Worm (Caenorhabditis elegans): ENCODE data around the gene C42C1.8.
A peak's percentile ranks its signal among the peaks of the same experiment; 100 is the strongest.

C42C1.8 gene

DNA sequence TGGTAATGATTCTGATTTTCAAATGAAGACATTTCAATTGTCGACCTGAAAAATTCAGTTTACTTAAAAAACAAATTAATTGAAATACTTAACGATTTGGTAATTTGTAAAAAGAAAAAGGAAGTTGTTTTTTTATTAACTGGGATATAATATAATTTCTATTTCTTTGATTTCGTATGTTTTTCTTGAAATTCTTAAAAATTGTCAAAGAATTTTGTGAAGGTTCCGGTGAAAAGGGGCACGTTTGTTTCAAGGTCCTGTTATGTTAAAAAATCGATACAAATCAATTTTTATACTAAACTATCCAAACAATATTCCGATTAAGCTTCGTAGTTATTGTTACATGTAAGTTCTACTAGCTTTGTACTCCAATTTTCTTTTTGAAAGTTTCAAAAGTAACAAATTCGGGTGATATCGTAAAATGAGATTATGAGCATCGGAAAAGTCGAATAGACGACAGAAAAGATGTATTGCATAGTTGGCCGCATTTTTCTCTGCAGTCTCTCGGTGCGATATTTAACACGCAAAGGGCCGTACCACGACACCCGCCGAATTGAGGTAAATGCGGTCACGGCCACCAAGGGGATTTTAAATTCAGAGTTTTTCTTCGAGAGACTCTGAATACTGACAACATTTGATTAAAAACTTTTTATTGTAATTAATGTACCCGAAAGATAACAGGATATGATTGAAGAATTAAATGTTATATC is 31.5 kb upstream of the C42C1.8 start, which contains the start of gene Y39C12A.9:
Gene Y39C12A.9 (minus strand): TSS at position 51 of the 710 bp plus-strand sequence.
- TF ChIP-seq aha-1 (tag): peak; percentile 27
- no peak for TF ChIP-seq tag-97 (GFP tag; IDR thresholded peaks at IDR 0.05)
- no peak for TF ChIP-seq F44E2.7 (GFP tag; IDR thresholded peaks at IDR 0.05)
- TF ChIP-seq madf-9 (GFP tag; conservative IDR thresholded peaks at IDR 0.05): no peak
- TF ChIP-seq zip-11 (GFP tag; IDR thresholded peaks at IDR 0.05): no peak
- TF ChIP-seq ceh-62 (tag; optimal IDR thresholded peaks at IDR 0.05): no peak
- TF ChIP-seq attf-4 (tag; optimal IDR thresholded peaks at IDR 0.05): no peak
- TF ChIP-seq lsy-2 (tag; optimal IDR thresholded peaks at IDR 0.05): peak in 1 of 2 experiments; percentile 13
- TF ChIP-seq tra-1 (GFP tag; IDR thresholded peaks at IDR 0.05): no peak
- no peak for TF ChIP-seq daf-19 (GFP tag; conservative IDR thresholded peaks at IDR 0.05)
- TF ChIP-seq set-16 (GFP tag; IDR thresholded peaks at IDR 0.05): no peak
- TF ChIP-seq cey-2 (tag; optimal IDR thresholded peaks at IDR 0.05; ENCODE audit: borderline replicate concordance, insufficient read depth): no peak

DNA sequence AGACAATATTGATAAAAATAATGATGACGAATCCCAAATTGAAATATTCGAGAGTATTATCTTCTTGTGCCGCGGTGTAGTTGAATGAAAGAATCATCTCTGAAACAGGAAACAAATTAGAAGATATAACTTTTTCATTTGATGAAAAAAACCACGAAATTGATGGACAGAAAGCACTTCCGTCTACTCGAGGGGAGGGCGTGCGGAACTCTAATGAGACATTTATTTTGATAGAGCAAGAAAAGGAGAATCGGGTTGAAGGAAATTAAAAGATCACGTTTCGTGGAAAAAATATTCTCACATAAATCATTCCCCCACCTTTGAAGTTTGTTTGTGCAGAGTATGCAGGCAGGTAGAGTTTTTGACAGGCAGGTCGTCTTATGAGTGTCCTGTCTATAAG is 29.5 kb upstream of the C42C1.8 start, which contains the start of gene sre-14:
Gene sre-14 (minus strand): TSS at position 101 of the 400 bp plus-strand sequence.
- no peak for TF ChIP-seq tra-1 (GFP tag; IDR thresholded peaks at IDR 0.05)
- no peak for TF ChIP-seq unc-130 (GFP tag; optimal IDR thresholded peaks at IDR 0.05)
- no peak for TF ChIP-seq ctbp-1 (GFP tag; IDR thresholded peaks at IDR 0.05)
- TF ChIP-seq F49E8.2 (tag; optimal IDR thresholded peaks at IDR 0.05; ENCODE audit: borderline replicate concordance): no peak

DNA sequence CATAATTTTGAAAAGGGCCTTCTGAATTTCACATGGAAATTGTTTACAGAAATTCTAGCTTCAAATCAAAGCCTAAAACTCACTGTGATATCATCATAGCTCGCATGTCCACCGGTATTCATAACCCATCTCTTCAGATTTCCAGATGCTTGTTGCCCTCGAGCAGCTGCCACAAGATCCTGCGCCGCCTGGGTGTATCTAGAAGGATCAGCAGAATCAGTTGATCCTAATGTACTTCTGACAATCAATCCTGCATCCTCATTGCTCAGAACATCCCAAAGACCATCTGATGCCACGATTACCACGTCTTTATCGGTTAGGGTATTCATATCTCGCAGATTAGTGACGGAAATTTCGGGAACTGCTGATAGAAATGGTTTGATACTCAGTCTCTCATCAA is 25.0 kb upstream of the C42C1.8 start:
- TF ChIP-seq saeg-2 (GFP tag; IDR thresholded peaks at IDR 0.05): no peak
- TF ChIP-seq aha-1 (tag): peak; percentile 92
- no peak for TF ChIP-seq nhr-102 (tag; optimal IDR thresholded peaks at IDR 0.05)

DNA sequence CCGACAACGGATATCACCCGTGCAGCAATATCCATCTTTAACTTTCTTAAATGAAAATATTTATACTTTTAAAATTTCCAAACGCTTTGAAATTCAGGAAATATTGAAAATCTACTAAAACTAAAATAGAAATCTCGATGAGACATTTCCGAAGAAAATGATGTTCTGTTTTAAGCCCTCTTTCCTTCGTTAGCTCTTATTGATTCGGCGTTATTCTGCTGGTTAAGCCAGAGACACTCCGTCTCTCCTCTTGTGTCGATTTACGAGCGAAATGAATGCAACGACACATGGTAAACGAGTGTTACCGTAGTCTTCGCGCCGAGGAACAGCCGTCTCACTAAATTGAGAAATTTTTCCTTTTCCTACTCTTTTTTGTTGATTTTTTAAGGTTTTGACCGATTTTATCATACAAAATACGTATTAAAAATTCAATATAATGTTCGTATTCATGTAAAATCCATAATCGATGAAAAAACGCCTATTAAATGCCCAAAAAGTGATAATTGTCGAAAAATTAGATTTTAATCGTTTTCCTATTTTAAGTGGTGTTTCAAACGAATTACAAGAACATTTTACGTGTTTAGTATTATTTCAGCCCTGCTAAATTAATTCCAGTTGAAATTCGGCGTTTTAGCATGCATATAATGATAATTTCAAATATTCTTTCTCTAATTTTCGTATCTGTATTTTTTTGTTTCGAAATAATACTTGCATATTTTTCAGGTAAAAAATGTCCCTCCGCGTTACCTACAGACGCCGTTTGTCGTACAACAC is 22.4 kb upstream of the C42C1.8 start, which contains the start of the genes ppm-1.H and rpl-34:
Gene ppm-1.H (minus strand): TSS at position 51 of the 774 bp plus-strand sequence.
Gene rpl-34 (plus strand): TSS at position 724 of the 774 bp plus-strand sequence.
- TF ChIP-seq F10B5.3 (tag; optimal IDR thresholded peaks at IDR 0.05) (no peak), arid-1 (GFP tag; conservative IDR thresholded peaks at IDR 0.05) (no peak), duxl-1 (tag; optimal IDR thresholded peaks at IDR 0.05; ENCODE audit: poor library complexity) (no peak), nhr-48 (tag; optimal IDR thresholded peaks at IDR 0.05) (no peak), lin-39 (tag; optimal IDR thresholded peaks at IDR 0.05) (no peak), pha-4 (GFP tag; IDR thresholded peaks at IDR 0.05) (no peak), pha-4 (tag; optimal IDR thresholded peaks at IDR 0.05) (peak; percentile 48), madf-9 (GFP tag; conservative IDR thresholded peaks at IDR 0.05) (no peak), T20F7.1 (GFP tag; optimal IDR thresholded peaks at IDR 0.05) (no peak), hmg-1.1 (GFP tag; IDR thresholded peaks at IDR 0.05) (0 out of 2 replicates have a peak, but pooled peaks have one; percentile 30), lin-38 (GFP tag; IDR thresholded peaks at IDR 0.05) (no peak), spr-1 (tag; optimal IDR thresholded peaks at IDR 0.05) (no peak), lsy-2 (tag; optimal IDR thresholded peaks at IDR 0.05) (peak; percentile 90 to 98), nhr-6 (tag; optimal IDR thresholded peaks at IDR 0.05) (peak; percentile 68), set-16 (GFP tag; IDR thresholded peaks at IDR 0.05) (no peak), R02D3.7 (tag; optimal IDR thresholded peaks at IDR 0.05) (peak; percentile 66), gei-8 (GFP tag; optimal IDR thresholded peaks at IDR 0.05) (no peak), aly-2 (tag; optimal IDR thresholded peaks at IDR 0.05) (no peak), mes-2 (tag; optimal IDR thresholded peaks at IDR 0.05; ENCODE audit: poor library complexity, severe bottlenecking) (peak; percentile 78), dmd-6 (GFP tag; IDR thresholded peaks at IDR 0.05) (no peak), Y75B8A.6 (GFP tag; IDR thresholded peaks at IDR 0.05) (no peak), dmd-9 (GFP tag; IDR thresholded peaks at IDR 0.05) (no peak), zfp-2 (tag; optimal IDR thresholded peaks at IDR 0.05) (no peak), ceh-62 (tag; optimal IDR thresholded peaks at IDR 0.05) (no peak), T26A8.4 (GFP tag; IDR thresholded peaks at IDR 0.05) (no peak), lin-1 (GFP tag; IDR thresholded peaks at IDR 0.05) (no peak), daf-8 (GFP tag; IDR thresholded peaks at IDR 0.05) (no peak), dmd-8 (GFP tag; IDR thresholded peaks at IDR 0.05) (no peak), mep-1 (tag; optimal IDR thresholded peaks at IDR 0.05) (peak; percentile 67)

Measured in whole organism, L4 larva.